Worm (Caenorhabditis elegans) whole organism, young adult: ENCODE results near the gene algn-1.

Source experiments
- B0336.3 ChIP-seq: fragments of 200-800 bp; sonication (Bioruptor generic); IDR thresholded peaks from 2 replicates; pipeline ENCODE4 v1.3.6; 2022; ENCODE audit warnings: missing genetic modification characterization, missing compliant biosample characterization
- C06A6.2 ChIP-seq: fragments of 200-800 bp; sonication (Bioruptor generic); conservative IDR thresholded peaks from 2 replicates; pipeline ENCODE4 v1.3.6; 2022; ENCODE audit warnings: missing genetic modification characterization, missing compliant biosample characterization
- D2030.7 ChIP-seq: fragments of 200-800 bp; sonication (Bioruptor generic); IDR thresholded peaks from 2 replicates; pipeline ENCODE4 v1.3.6; 2022; ENCODE audit warnings: missing genetic modification reagents, missing genetic modification characterization, missing compliant biosample characterization
- F22D6.2 ChIP-seq: sonication (generic microtip); optimal IDR thresholded peaks from 2 replicates; lab custom pipeline; 2016; ENCODE audit warnings: mild to moderate bottlenecking, missing genetic modification characterization, missing compliant biosample characterization
- F37B4.10 ChIP-seq: fragments of 200-800 bp; sonication (Bioruptor generic); IDR thresholded peaks from 2 replicates; pipeline ENCODE4 v1.3.6; 2022; ENCODE audit warnings: missing genetic modification characterization, missing compliant biosample characterization
- F55B11.4 ChIP-seq: sonication (generic microtip); optimal IDR thresholded peaks from 2 replicates; lab custom pipeline; 2016; ENCODE audit warnings: missing compliant biosample characterization, missing genetic modification characterization, borderline replicate concordance; ENCODE audit not compliant: insufficient read depth
- K12H6.12 ChIP-seq: fragments of 200-800 bp; sonication (Bioruptor generic); optimal IDR thresholded peaks from 2 replicates; lab custom pipeline; 2018; ENCODE audit warnings: mild to moderate bottlenecking, missing genetic modification characterization, missing compliant biosample characterization
- Y53G8AR.9 ChIP-seq: fragments of 200-800 bp; sonication (Bioruptor generic); conservative IDR thresholded peaks from 2 replicates; pipeline ENCODE4 v1.3.6; 2022; ENCODE audit warnings: missing genetic modification reagents, missing genetic modification characterization, missing compliant biosample characterization
- Y67H2A.10 ChIP-seq: fragments of 200-800 bp; sonication (Bioruptor generic); conservative IDR thresholded peaks from 2 replicates; pipeline ENCODE4 v1.3.6; 2022; ENCODE audit warnings: missing genetic modification reagents, missing genetic modification characterization, missing compliant biosample characterization
- ZK185.1 ChIP-seq: sonication (generic microtip); optimal IDR thresholded peaks from 2 replicates; lab custom pipeline; 2016; ENCODE audit warnings: mild to moderate bottlenecking, missing genetic modification characterization, missing compliant biosample characterization; ENCODE audit not compliant: poor library complexity, severe bottlenecking
- aptf-2 ChIP-seq: fragments of 200-800 bp; sonication (Bioruptor generic); conservative IDR thresholded peaks from 2 replicates; pipeline ENCODE4 v1.3.6; 2022; ENCODE audit warnings: missing genetic modification reagents, missing genetic modification characterization, missing compliant biosample characterization
- atf-7 ChIP-seq: sonication (generic microtip); optimal IDR thresholded peaks from 2 replicates; lab custom pipeline; 2017; ENCODE audit warnings: mild to moderate bottlenecking, missing genetic modification characterization, missing compliant biosample characterization
- attf-6 ChIP-seq: fragments of 200-800 bp; sonication (Bioruptor generic); IDR thresholded peaks from 2 replicates; pipeline ENCODE4 v1.3.6; 2022; ENCODE audit warnings: missing genetic modification reagents, missing genetic modification characterization, missing compliant biosample characterization
- ccch-3 ChIP-seq: fragments of 200-800 bp; sonication (Bioruptor generic); optimal IDR thresholded peaks from 2 replicates; lab custom pipeline; 2018; ENCODE audit warnings: mild to moderate bottlenecking, missing genetic modification characterization, missing compliant biosample characterization
- cebp-1 ChIP-seq, 2 experiments: fragments of 200-800 bp in 1 of 2; sonication (Bioruptor generic) in 1 of 2; sonication (generic microtip) in 1 of 2; IDR thresholded peaks in 1 of 2; optimal IDR thresholded peaks in 1 of 2; 2 replicates each; pipeline versions ENCODE4 v1.3.6 to Lab custom; 2017 to 2022; ENCODE audit warnings: missing compliant biosample characterization in 2 of 2, missing genetic modification characterization in 2 of 2, mild to moderate bottlenecking in 1 of 2, missing genetic modification reagents in 1 of 2, moderate library complexity in 1 of 2
- cebp-2 ChIP-seq: fragments of 200-800 bp; sonication (Bioruptor generic); IDR thresholded peaks from 2 replicates; pipeline ENCODE4 v1.3.6; 2022; ENCODE audit warnings: missing genetic modification characterization, missing compliant biosample characterization
- die-1 ChIP-seq: sonication (generic microtip); optimal IDR thresholded peaks from 2 replicates; lab custom pipeline; 2016; ENCODE audit warnings: missing genotype, mild to moderate bottlenecking, missing genetic modification characterization, missing compliant biosample characterization
- dox-1 ChIP-seq: fragments of 200-800 bp; sonication (Bioruptor generic); IDR thresholded peaks from 2 replicates; pipeline ENCODE4 v1.3.6; 2022; ENCODE audit warnings: missing genetic modification reagents, missing genetic modification characterization, missing compliant biosample characterization
- efl-1 ChIP-seq: fragments of 150-350 bp; optimal IDR thresholded peaks from 2 replicates; lab custom pipeline; 2014; ENCODE audit warnings: missing biosample characterization, missing genetic modification reagents, missing genetic modification characterization
- egl-44 ChIP-seq: fragments of 200-800 bp; sonication (Bioruptor generic); IDR thresholded peaks from 2 replicates; pipeline ENCODE4 v1.3.6; 2022; ENCODE audit warnings: missing genetic modification reagents, missing genetic modification characterization, missing compliant biosample characterization
- fkh-3 ChIP-seq: sonication (generic microtip); optimal IDR thresholded peaks from 2 replicates; lab custom pipeline; 2016; ENCODE audit warnings: mild to moderate bottlenecking, missing genetic modification characterization, missing compliant biosample characterization
- hlh-12 ChIP-seq: sonication (generic microtip); optimal IDR thresholded peaks from 2 replicates; lab custom pipeline; 2016; ENCODE audit warnings: missing genetic modification characterization, missing compliant biosample characterization
- hmg-1.2 ChIP-seq: fragments of 200-800 bp; sonication (Bioruptor generic); IDR thresholded peaks from 2 replicates; pipeline ENCODE4 v1.3.6; 2022; ENCODE audit warnings: missing genetic modification reagents, missing genetic modification characterization, missing compliant biosample characterization
- hmg-20 ChIP-seq: fragments of 200-800 bp; sonication (Bioruptor generic); IDR thresholded peaks from 2 replicates; pipeline ENCODE4 v1.3.6; 2022; ENCODE audit warnings: missing genetic modification reagents, missing genetic modification characterization, missing compliant biosample characterization
- hrde-1 ChIP-seq: sonication (generic microtip); optimal IDR thresholded peaks from 2 replicates; lab custom pipeline; 2016; ENCODE audit warnings: missing genetic modification characterization, mild to moderate bottlenecking, missing compliant biosample characterization, moderate library complexity, missing genotype, missing genetic modification reagents, borderline replicate concordance
- lin-40 ChIP-seq: sonication (generic microtip); optimal IDR thresholded peaks from 2 replicates; lab custom pipeline; 2016; ENCODE audit warnings: missing genetic modification characterization, mild to moderate bottlenecking, missing compliant biosample characterization, missing genotype, missing genetic modification reagents
- lsl-1 ChIP-seq: fragments of 200-800 bp; sonication (Bioruptor generic); optimal IDR thresholded peaks from 2 replicates; lab custom pipeline; 2018; ENCODE audit warnings: mild to moderate bottlenecking, missing genetic modification characterization, moderate library complexity, missing compliant biosample characterization
- mxl-1 ChIP-seq: sonication (generic microtip); optimal IDR thresholded peaks from 2 replicates; lab custom pipeline; 2016; ENCODE audit warnings: missing genetic modification characterization, missing compliant biosample characterization
- nhr-27 ChIP-seq: fragments of 200-800 bp; sonication (Bioruptor generic); optimal IDR thresholded peaks from 2 replicates; lab custom pipeline; 2018; ENCODE audit warnings: mild to moderate bottlenecking, missing genetic modification characterization, moderate library complexity, missing compliant biosample characterization
- nhr-90 ChIP-seq: sonication (generic microtip); optimal IDR thresholded peaks from 2 replicates; lab custom pipeline; 2016; ENCODE audit warnings: missing genotype, mild to moderate bottlenecking, missing genetic modification characterization, missing compliant biosample characterization
- pbrm-1 ChIP-seq: fragments of 200-800 bp; sonication (Bioruptor generic); IDR thresholded peaks from 2 replicates; pipeline ENCODE4 v1.3.6; 2022; ENCODE audit warnings: missing genetic modification reagents, missing genetic modification characterization, missing compliant biosample characterization
- rec-8 ChIP-seq, 2 experiments: sonication (generic microtip); optimal IDR thresholded peaks; 2 replicates each; lab custom pipeline; 2016; ENCODE audit warnings: mild to moderate bottlenecking in 2 of 2, missing genetic modification characterization in 2 of 2, missing genetic modification reagents in 2 of 2, missing genotype in 2 of 2, missing biosample characterization in 1 of 2, missing compliant biosample characterization in 1 of 2, moderate library complexity in 1 of 2
- repo-1 ChIP-seq: sonication (generic microtip); optimal IDR thresholded peaks from 2 replicates; lab custom pipeline; 2017; ENCODE audit warnings: mild to moderate bottlenecking, missing genetic modification characterization, missing compliant biosample characterization
- snpc-1.3 ChIP-seq: sonication (generic microtip); optimal IDR thresholded peaks from 2 replicates; lab custom pipeline; 2017; ENCODE audit warnings: missing genetic modification characterization, mild to moderate bottlenecking, missing compliant biosample characterization, antibody characterized with exemption, moderate library complexity, missing genotype, missing genetic modification reagents; ENCODE audit not compliant: insufficient read depth
- somi-1 ChIP-seq: fragments of 200-800 bp; sonication (Bioruptor generic); optimal IDR thresholded peaks from 2 replicates; lab custom pipeline; 2018; ENCODE audit warnings: mild to moderate bottlenecking, missing genetic modification characterization, missing compliant biosample characterization
- tbp1 ChIP-seq: fragments of 200-800 bp; sonication (Bioruptor generic); optimal IDR thresholded peaks from 2 replicates; lab custom pipeline; 2018; ENCODE audit warnings: mild to moderate bottlenecking, missing genetic modification characterization, missing compliant biosample characterization
- tbx-9 ChIP-seq: sonication (generic microtip); optimal IDR thresholded peaks from 2 replicates; lab custom pipeline; 2016; ENCODE audit warnings: borderline replicate concordance, missing genetic modification characterization, inconsistent platforms, missing compliant biosample characterization
- unc-62 ChIP-seq: fragments of 150-350 bp; optimal IDR thresholded peaks from 2 replicates; lab custom pipeline; 2014; ENCODE audit warnings: missing biosample characterization, missing genetic modification reagents, missing genetic modification characterization
- ztf-3 ChIP-seq: fragments of 200-800 bp; sonication (Bioruptor generic); optimal IDR thresholded peaks from 2 replicates; lab custom pipeline; 2018; ENCODE audit warnings: mild to moderate bottlenecking, missing genetic modification characterization, missing compliant biosample characterization

Gene algn-1

DNA sequence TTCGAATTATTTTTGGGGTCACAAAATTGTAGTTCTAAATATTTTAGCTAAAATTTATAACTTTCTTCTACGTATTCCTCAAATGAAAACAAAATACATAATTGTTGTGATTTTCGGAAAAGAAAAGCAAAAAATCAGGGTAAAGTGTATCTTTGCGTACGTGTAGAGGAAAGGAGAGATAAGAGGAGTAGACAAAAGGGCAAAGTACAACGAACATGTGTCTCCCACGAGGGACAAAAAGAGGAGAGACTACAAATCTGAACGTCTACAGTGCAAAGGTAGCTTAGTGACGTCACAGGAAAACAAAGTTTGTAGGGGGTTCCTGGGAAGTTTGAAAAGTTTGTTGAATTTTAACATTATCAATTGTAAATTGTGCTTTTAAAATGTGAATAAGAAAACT is 12.4 kb upstream of the algn-1 start (continued):
- TF ChIP-seq aptf-2 (GFP tag; lab: Robert Waterston, UW): no peak; the same call in 1 of the 2 replicates
- TF ChIP-seq mxl-1: peak; percentile 7
- 0 out of 2 replicates have a peak, but pooled peaks have one; percentile 35 for TF ChIP-seq Y53G8AR.9 (GFP tag; lab: Robert Waterston, UW)
- TF ChIP-seq pbrm-1 (GFP tag; lab: Robert Waterston, UW): no peak; the same call in 1 of the 2 replicates
- peak; percentile 7 for TF ChIP-seq somi-1 (GFP tag; lab: Kevin White, UChicago)
- peak; percentile 36 for TF ChIP-seq lin-40 (tag; lab: Kevin White, UChicago)
- TF ChIP-seq lsl-1 (GFP tag; lab: Kevin White, UChicago): no peak
- TF ChIP-seq atf-7 (tag; lab: Kevin White, UChicago): peak; percentile 64
- TF ChIP-seq K12H6.12 (tag; lab: Kevin White, UChicago): peak; percentile 7
- no peak for TF ChIP-seq hrde-1 (tag; lab: Kevin White, UChicago)
- TF ChIP-seq die-1 (tag; lab: Kevin White, UChicago): no peak
- peak; percentile 47; the same call in 1 of the 2 replicates for TF ChIP-seq B0336.3 (GFP tag; lab: Robert Waterston, UW)
- TF ChIP-seq unc-62 (GFP tag; lab: Kevin White, UChicago): no peak
- TF ChIP-seq D2030.7: no peak
- 0 out of 2 replicates have a peak, but pooled peaks have one; percentile 44 for TF ChIP-seq dox-1 (GFP tag; lab: Robert Waterston, UW)
- peak; percentile 28 for TF ChIP-seq F22D6.2 (tag; lab: Kevin White, UChicago)
- TF ChIP-seq rec-8 (tag; optimal IDR thresholded peaks at IDR 0.05; lab: Kevin White, UChicago): no peak
- TF ChIP-seq Y67H2A.10 (GFP tag; lab: Robert Waterston, UW): no peak
- peak; percentile 57; the same call in 1 of the 2 replicates for TF ChIP-seq C06A6.2 (GFP tag; lab: Robert Waterston, UW)
- TF ChIP-seq fkh-3: no peak
- 0 out of 2 replicates have a peak, but pooled peaks have one; percentile 50 for TF ChIP-seq egl-44 (GFP tag; lab: Robert Waterston, UW)

DNA sequence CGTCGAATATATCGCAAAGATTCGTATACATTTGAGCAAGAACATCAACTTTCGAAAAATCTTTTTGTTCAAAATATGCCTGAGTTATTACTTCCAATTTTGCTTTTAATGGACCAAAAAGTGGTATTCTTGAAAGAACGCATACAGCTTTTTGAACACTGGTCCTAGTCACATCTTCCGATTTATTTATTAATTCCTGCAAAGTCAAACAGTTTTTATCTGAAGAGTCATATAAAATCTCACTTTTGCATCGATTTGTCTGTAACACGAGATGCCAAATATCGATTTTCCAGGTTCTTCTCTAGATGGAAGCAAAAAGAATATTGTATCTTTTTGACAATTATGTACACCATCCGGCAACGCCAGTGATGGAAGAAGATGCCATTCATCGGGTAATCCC is 10.1 kb upstream of the algn-1 start:
- TF ChIP-seq ztf-3 (GFP tag; lab: Kevin White, UChicago): no peak
- 0 out of 2 replicates have a peak, but pooled peaks have one; percentile 30 for TF ChIP-seq attf-6 (GFP tag; lab: Robert Waterston, UW)
- TF ChIP-seq repo-1 (tag; lab: Kevin White, UChicago): peak; percentile 46
- TF ChIP-seq F37B4.10 (GFP tag; lab: Robert Waterston, UW): no peak
- TF ChIP-seq, all 124 proteins: peak for 2

DNA sequence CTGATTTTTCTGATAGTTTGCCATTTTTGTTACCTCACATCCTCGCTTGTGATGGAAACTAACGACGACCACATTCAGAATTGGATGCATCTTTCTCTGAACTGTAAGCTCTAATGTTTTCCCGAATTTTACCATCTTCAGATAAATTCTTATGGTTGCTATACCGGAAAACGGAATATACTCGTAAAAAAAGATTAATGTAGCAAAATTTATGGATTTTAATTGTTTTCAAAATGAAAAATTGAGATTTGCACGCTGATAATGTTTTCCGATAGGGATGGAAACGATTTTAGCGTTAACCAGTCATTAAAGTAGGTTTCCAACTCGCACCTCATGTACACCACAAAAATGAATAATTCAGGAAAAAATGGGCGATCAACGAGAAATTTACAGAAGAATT is 9.3 kb upstream of the algn-1 start, which contains the start of gene T26A5.6:
Gene T26A5.6 (minus strand): TSS at position 101 of the 400 bp plus-strand sequence.
- TF ChIP-seq ztf-3 (GFP tag; lab: Kevin White, UChicago): no peak
- TF ChIP-seq cebp-2 (GFP tag; lab: Robert Waterston, UW): no peak
- TF ChIP-seq hrde-1 (tag; lab: Kevin White, UChicago): no peak
- TF ChIP-seq Y67H2A.10 (GFP tag; lab: Robert Waterston, UW): no peak
- no peak for TF ChIP-seq B0336.3 (GFP tag; lab: Robert Waterston, UW)
- TF ChIP-seq tbx-9 (tag; lab: Kevin White, UChicago): no peak
- no peak for TF ChIP-seq hmg-20
- TF ChIP-seq ZK185.1 (tag; lab: Kevin White, UChicago): no peak
- TF ChIP-seq C06A6.2 (GFP tag; lab: Robert Waterston, UW): no peak

ce11 chrIII:6452278-6452677 is 7.6 kb upstream of the algn-1 start, which contains the start of gene set-1:
set-1 (minus strand) TSS chrIII:6452378.
- TF ChIP-seq nhr-27 (tag; lab: Kevin White, UChicago) (no peak), hmg-1.2 (GFP tag; lab: Robert Waterston, UW) (no peak), snpc-1.3 (no peak), attf-6 (GFP tag; lab: Robert Waterston, UW) (no peak), efl-1 (GFP tag; lab: Kevin White, UChicago) (no peak), ccch-3 (GFP tag; lab: Kevin White, UChicago) (no peak), tbp1 (no peak), nhr-90 (tag; lab: Kevin White, UChicago) (no peak), F55B11.4 (tag; lab: Kevin White, UChicago) (no peak), hlh-12 (no peak), cebp-1 (GFP tag; IDR thresholded peaks at IDR 0.05; lab: Robert Waterston, UW) (no peak), cebp-1 (tag; optimal IDR thresholded peaks at IDR 0.05; lab: Kevin White, UChicago) (no peak)
- TF ChIP-seq, all 124 proteins: peak for 0
